Worm (Caenorhabditis elegans) whole organism, young adult: ENCODE data around the gene pqn-76.

Source experiments
- B0019.2 ChIP-seq: fragments of 200-800 bp; sonication (Bioruptor generic); conservative IDR thresholded peaks from 2 replicates; pipeline ENCODE4 v1.3.6; 2022; ENCODE audit warnings: missing genetic modification reagents, missing genetic modification characterization, missing compliant biosample characterization
- D2030.7 ChIP-seq: fragments of 200-800 bp; sonication (Bioruptor generic); IDR thresholded peaks from 2 replicates; pipeline ENCODE4 v1.3.6; 2022; ENCODE audit warnings: missing genetic modification reagents, missing genetic modification characterization, missing compliant biosample characterization
- F10E7.11 ChIP-seq: sonication (generic microtip); optimal IDR thresholded peaks from 2 replicates; lab custom pipeline; 2017; ENCODE audit warnings: mild to moderate bottlenecking, missing genetic modification characterization, moderate library complexity, missing compliant biosample characterization
- F23B12.7 ChIP-seq: sonication (generic microtip); optimal IDR thresholded peaks from 2 replicates; lab custom pipeline; 2017; ENCODE audit warnings: missing genetic modification characterization, mild to moderate bottlenecking, missing compliant biosample characterization, antibody characterized with exemption, moderate library complexity; ENCODE audit not compliant: insufficient read depth
- F33H1.4 ChIP-seq: fragments of 200-800 bp; sonication (Bioruptor generic); IDR thresholded peaks from 2 replicates; pipeline ENCODE4 v1.3.6; 2022; ENCODE audit warnings: missing genetic modification reagents, missing genetic modification characterization, missing compliant biosample characterization
- F49E8.2 ChIP-seq: sonication (generic microtip); optimal IDR thresholded peaks from 3 replicates; lab custom pipeline; 2017; ENCODE audit warnings: missing genetic modification characterization, mild to moderate bottlenecking, missing compliant biosample characterization, antibody characterized with exemption, moderate library complexity; ENCODE audit not compliant: insufficient read depth
- F52B5.7 ChIP-seq: sonication (generic microtip); optimal IDR thresholded peaks from 2 replicates; lab custom pipeline; 2016; ENCODE audit warnings: mild to moderate bottlenecking, missing genetic modification characterization, missing compliant biosample characterization
- F57A8.1 ChIP-seq: fragments of 200-800 bp; sonication (Bioruptor generic); optimal IDR thresholded peaks from 2 replicates; lab custom pipeline; 2018; ENCODE audit warnings: mild to moderate bottlenecking, missing genetic modification characterization, moderate library complexity, missing compliant biosample characterization
- T07F8.4 ChIP-seq: sonication (generic microtip); optimal IDR thresholded peaks from 2 replicates; lab custom pipeline; 2016; ENCODE audit warnings: mild to moderate bottlenecking, missing genetic modification characterization, moderate library complexity, missing compliant biosample characterization
- Y56A3A.18 ChIP-seq: fragments of 200-800 bp; sonication (Bioruptor generic); IDR thresholded peaks from 2 replicates; pipeline ENCODE4 v1.3.6; 2022; ENCODE audit warnings: missing genetic modification reagents, missing genetic modification characterization, missing compliant biosample characterization
- Y79H2A.3 ChIP-seq: fragments of 200-800 bp; sonication (Bioruptor generic); conservative IDR thresholded peaks from 2 replicates; pipeline ENCODE4 v1.3.6; 2022; ENCODE audit warnings: missing genetic modification reagents, missing genetic modification characterization, missing compliant biosample characterization
- Y95B8A.8 ChIP-seq: fragments of 200-800 bp; sonication (Bioruptor generic); IDR thresholded peaks from 2 replicates; pipeline ENCODE4 v1.3.6; 2022; ENCODE audit warnings: missing genetic modification reagents, missing genetic modification characterization, missing compliant biosample characterization
- ama-1 ChIP-seq, 3 experiments: fragments of 150-350 bp in 1 of 3; sonication (generic microtip) in 2 of 3; optimal IDR thresholded peaks; 2 replicates each; lab custom pipeline; 2014 to 2018; ENCODE audit warnings: missing biosample characterization in 2 of 3, missing genetic modification characterization in 2 of 3, missing genetic modification reagents in 2 of 3
- athp-1 ChIP-seq: sonication (generic microtip); optimal IDR thresholded peaks from 2 replicates; lab custom pipeline; 2017; ENCODE audit warnings: mild to moderate bottlenecking, missing genetic modification characterization, missing compliant biosample characterization
- attf-6 ChIP-seq: fragments of 200-800 bp; sonication (Bioruptor generic); IDR thresholded peaks from 2 replicates; pipeline ENCODE4 v1.3.6; 2022; ENCODE audit warnings: missing genetic modification reagents, missing genetic modification characterization, missing compliant biosample characterization
- cebp-2 ChIP-seq: fragments of 200-800 bp; sonication (Bioruptor generic); IDR thresholded peaks from 2 replicates; pipeline ENCODE4 v1.3.6; 2022; ENCODE audit warnings: missing genetic modification characterization, missing compliant biosample characterization
- ceh-100 ChIP-seq: fragments of 200-800 bp; sonication (Bioruptor generic); IDR thresholded peaks from 2 replicates; pipeline ENCODE4 v1.3.6; 2022; ENCODE audit warnings: missing genetic modification reagents, missing genetic modification characterization, missing compliant biosample characterization
- ceh-27 ChIP-seq: fragments of 200-800 bp; sonication (Bioruptor generic); optimal IDR thresholded peaks from 2 replicates; lab custom pipeline; 2018; ENCODE audit warnings: mild to moderate bottlenecking, missing genetic modification characterization, moderate library complexity, missing compliant biosample characterization
- ceh-58 ChIP-seq: fragments of 200-800 bp; sonication (Bioruptor generic); IDR thresholded peaks from 2 replicates; pipeline ENCODE4 v1.3.6; 2022; ENCODE audit warnings: missing genetic modification characterization, missing compliant biosample characterization
- dox-1 ChIP-seq: fragments of 200-800 bp; sonication (Bioruptor generic); IDR thresholded peaks from 2 replicates; pipeline ENCODE4 v1.3.6; 2022; ENCODE audit warnings: missing genetic modification reagents, missing genetic modification characterization, missing compliant biosample characterization
- efl-1 ChIP-seq: fragments of 150-350 bp; optimal IDR thresholded peaks from 2 replicates; lab custom pipeline; 2014; ENCODE audit warnings: missing biosample characterization, missing genetic modification reagents, missing genetic modification characterization
- egl-18 ChIP-seq: fragments of 200-800 bp; sonication (Bioruptor generic); IDR thresholded peaks from 2 replicates; pipeline ENCODE4 v1.3.6; 2022; ENCODE audit warnings: missing genetic modification reagents, missing genetic modification characterization, missing compliant biosample characterization
- egrh-3 ChIP-seq: fragments of 200-800 bp; sonication (Bioruptor generic); IDR thresholded peaks from 2 replicates; pipeline ENCODE4 v1.3.6; 2022; ENCODE audit warnings: missing genetic modification reagents, missing genetic modification characterization, missing compliant biosample characterization
- ekl-4 ChIP-seq: fragments of 200-800 bp; sonication (Bioruptor generic); IDR thresholded peaks from 2 replicates; pipeline ENCODE4 v1.3.6; 2022; ENCODE audit warnings: missing genetic modification reagents, missing genetic modification characterization, missing compliant biosample characterization
- ets-4 ChIP-seq: fragments of 200-800 bp; sonication (Bioruptor generic); optimal IDR thresholded peaks from 2 replicates; lab custom pipeline; 2018; ENCODE audit warnings: mild to moderate bottlenecking, missing genetic modification characterization, missing compliant biosample characterization
- fkh-3 ChIP-seq: sonication (generic microtip); optimal IDR thresholded peaks from 2 replicates; lab custom pipeline; 2016; ENCODE audit warnings: mild to moderate bottlenecking, missing genetic modification characterization, missing compliant biosample characterization
- hmg-1.2 ChIP-seq: fragments of 200-800 bp; sonication (Bioruptor generic); IDR thresholded peaks from 2 replicates; pipeline ENCODE4 v1.3.6; 2022; ENCODE audit warnings: missing genetic modification reagents, missing genetic modification characterization, missing compliant biosample characterization
- hmg-20 ChIP-seq: fragments of 200-800 bp; sonication (Bioruptor generic); IDR thresholded peaks from 2 replicates; pipeline ENCODE4 v1.3.6; 2022; ENCODE audit warnings: missing genetic modification reagents, missing genetic modification characterization, missing compliant biosample characterization
- lag-1 ChIP-seq: fragments of 200-800 bp; sonication (Bioruptor generic); IDR thresholded peaks from 2 replicates; pipeline ENCODE4 v1.3.6; 2022; ENCODE audit warnings: missing genetic modification reagents, missing genetic modification characterization, missing compliant biosample characterization
- lin-35 ChIP-seq, 3 experiments: fragments of 150-350 bp in 2 of 3; sonication (generic microtip) in 1 of 3; optimal IDR thresholded peaks; 2 replicates each; lab custom pipeline; 2014 to 2018; ENCODE audit warnings: missing biosample characterization in 3 of 3, missing genetic modification characterization in 3 of 3, missing genetic modification reagents in 3 of 3
- lin-54 ChIP-seq: fragments of 200-800 bp; sonication (Bioruptor generic); optimal IDR thresholded peaks from 2 replicates; lab custom pipeline; 2018; ENCODE audit warnings: mild to moderate bottlenecking, missing genetic modification characterization, missing compliant biosample characterization
- madf-10 ChIP-seq: sonication (generic microtip); optimal IDR thresholded peaks from 2 replicates; lab custom pipeline; 2016; ENCODE audit warnings: mild to moderate bottlenecking, missing genetic modification characterization, missing compliant biosample characterization
- mxl-1 ChIP-seq: sonication (generic microtip); optimal IDR thresholded peaks from 2 replicates; lab custom pipeline; 2016; ENCODE audit warnings: missing genetic modification characterization, missing compliant biosample characterization
- nfyb-1 ChIP-seq: fragments of 200-800 bp; sonication (Bioruptor generic); IDR thresholded peaks from 2 replicates; pipeline ENCODE4 v1.3.6; 2022; ENCODE audit warnings: missing genetic modification reagents, missing genetic modification characterization, missing compliant biosample characterization
- nhr-27 ChIP-seq: fragments of 200-800 bp; sonication (Bioruptor generic); optimal IDR thresholded peaks from 2 replicates; lab custom pipeline; 2018; ENCODE audit warnings: mild to moderate bottlenecking, missing genetic modification characterization, moderate library complexity, missing compliant biosample characterization
- pha-4 ChIP-seq: fragments of 150-350 bp; sonication (generic microtip); optimal IDR thresholded peaks from 2 replicates; lab custom pipeline; 2014; ENCODE audit warnings: missing biosample characterization, missing genetic modification reagents, missing genetic modification characterization
- snpc-3.4 ChIP-seq: sonication (generic microtip); optimal IDR thresholded peaks from 2 replicates; lab custom pipeline; 2017; ENCODE audit warnings: missing genetic modification characterization, mild to moderate bottlenecking, missing compliant biosample characterization, antibody characterized with exemption, moderate library complexity, missing genotype, missing genetic modification reagents
- somi-1 ChIP-seq: fragments of 200-800 bp; sonication (Bioruptor generic); optimal IDR thresholded peaks from 2 replicates; lab custom pipeline; 2018; ENCODE audit warnings: mild to moderate bottlenecking, missing genetic modification characterization, missing compliant biosample characterization
- sptf-2 ChIP-seq: fragments of 200-800 bp; sonication (Bioruptor generic); optimal IDR thresholded peaks from 2 replicates; lab custom pipeline; 2018; ENCODE audit warnings: mild to moderate bottlenecking, missing genetic modification characterization, missing compliant biosample characterization
- tbp1 ChIP-seq: fragments of 200-800 bp; sonication (Bioruptor generic); optimal IDR thresholded peaks from 2 replicates; lab custom pipeline; 2018; ENCODE audit warnings: mild to moderate bottlenecking, missing genetic modification characterization, missing compliant biosample characterization
- xnd-1 ChIP-seq: sonication (generic microtip); optimal IDR thresholded peaks from 2 replicates; lab custom pipeline; 2016; ENCODE audit warnings: missing genotype, missing genetic modification reagents, missing genetic modification characterization, missing compliant biosample characterization
- ztf-18 ChIP-seq: sonication (generic microtip); optimal IDR thresholded peaks from 2 replicates; lab custom pipeline; 2016; ENCODE audit warnings: missing genotype, mild to moderate bottlenecking, missing genetic modification characterization, missing compliant biosample characterization
- ztf-22 ChIP-seq: fragments of 200-800 bp; sonication (Bioruptor generic); optimal IDR thresholded peaks from 2 replicates; lab custom pipeline; 2018; ENCODE audit warnings: mild to moderate bottlenecking, missing genetic modification characterization, moderate library complexity, missing compliant biosample characterization
- ztf-25 ChIP-seq: fragments of 200-800 bp; sonication (Bioruptor generic); IDR thresholded peaks from 2 replicates; pipeline ENCODE4 v1.3.6; 2022; ENCODE audit warnings: missing genetic modification reagents, missing genetic modification characterization, missing compliant biosample characterization
- ztf-28 ChIP-seq: fragments of 200-800 bp; sonication (Bioruptor generic); IDR thresholded peaks from 2 replicates; pipeline ENCODE4 v1.3.6; 2022; ENCODE audit warnings: missing genetic modification reagents, missing genetic modification characterization, missing compliant biosample characterization

The pqn-76 gene

DNA sequence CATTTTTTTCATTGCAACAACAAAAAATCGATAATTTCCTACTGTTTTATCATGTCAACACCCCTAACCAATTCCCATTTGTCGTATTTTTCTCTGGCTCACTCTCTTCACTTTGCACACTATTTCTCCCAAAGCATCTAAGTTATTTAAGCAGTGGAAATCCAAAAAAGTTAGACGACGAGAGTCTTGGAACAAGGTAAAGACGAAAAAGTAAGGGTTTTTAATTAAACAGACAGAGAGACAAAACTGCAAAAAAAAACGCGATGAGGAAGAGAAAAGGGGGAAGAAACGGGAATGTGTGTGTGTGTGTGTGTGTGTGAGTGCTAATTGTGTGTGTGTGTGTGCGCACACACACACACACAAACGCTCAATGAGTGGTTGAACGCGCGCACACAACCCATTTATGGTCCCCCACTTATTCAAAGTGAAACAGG lies 17.6 kb upstream of the pqn-76 start (continued):
- TF ChIP-seq athp-1 (tag; lab: Kevin White, UChicago), result no peak

DNA sequence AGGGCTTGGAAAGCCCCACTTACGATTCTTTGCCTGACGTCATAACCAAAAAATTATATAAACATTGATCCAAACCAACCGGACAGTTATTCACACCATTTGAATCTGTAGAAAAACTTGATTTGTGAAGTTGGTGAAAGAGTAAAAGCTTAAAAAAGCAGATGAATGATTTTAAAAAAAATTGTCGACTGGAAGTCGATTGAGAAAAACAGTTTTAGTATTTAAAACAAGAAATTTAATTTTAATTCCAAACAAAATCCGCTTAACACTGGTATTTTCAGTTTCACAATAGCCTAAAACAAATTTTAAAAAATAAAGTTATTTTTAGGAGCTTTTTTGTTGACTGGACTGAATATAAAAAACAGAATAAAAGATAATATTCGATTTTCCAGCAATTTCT lies 14.6 kb upstream of the pqn-76 start, which contains the start of gene Y105C5A.1:
Y105C5A.1 (minus strand) TSS at position 101 of the 400 bp plus-strand sequence.
- TF ChIP-seq somi-1 (GFP tag; lab: Kevin White, UChicago) (no peak), ceh-27 (GFP tag; lab: Kevin White, UChicago) (no peak), ztf-18 (tag; lab: Kevin White, UChicago) (no peak), attf-6 (0 out of 2 replicates have a peak, but pooled peaks have one; percentile 7), snpc-3.4 (no peak), nfyb-1 (no peak), lin-35 (GFP tag; optimal IDR thresholded peaks at IDR 0.05; lab: Kevin White, UChicago) (no peak), ama-1 (optimal IDR thresholded peaks at IDR 0.05; lab: Kevin White, UChicago) (no peak), ama-1 (GFP tag; optimal IDR thresholded peaks at IDR 0.05; lab: Kevin White, UChicago) (no peak)

DNA sequence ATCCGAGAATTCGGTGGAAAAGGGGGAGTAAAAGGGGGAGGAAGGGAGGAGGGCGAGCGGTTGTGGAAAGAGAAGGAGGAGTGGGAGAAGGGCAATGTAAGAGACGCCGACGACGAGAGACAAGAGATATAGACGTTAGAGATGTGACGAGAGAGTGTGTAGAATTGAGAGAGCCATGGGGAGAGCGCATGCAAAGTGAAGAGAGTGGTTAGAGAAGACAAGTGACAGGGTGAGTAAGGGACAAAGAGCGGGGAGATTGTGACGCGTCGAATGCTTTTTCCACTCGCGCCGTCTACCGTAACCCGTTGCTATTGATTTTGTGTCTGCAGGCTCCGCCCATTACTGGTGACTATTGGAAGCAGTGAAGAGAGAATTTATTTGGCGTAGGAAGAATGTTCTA lies 8.1 kb upstream of the pqn-76 start:
- TF ChIP-seq egrh-3 (GFP tag; lab: Robert Waterston, UW), result peak; percentile 67
- peak; percentile 33 for TF ChIP-seq madf-10 (tag; lab: Kevin White, UChicago)
- TF ChIP-seq lin-35 (GFP tag; optimal IDR thresholded peaks at IDR 0.05; lab: Kevin White, UChicago), result peak in 1 of 3 experiments; percentile 11
- TF ChIP-seq pha-4 (tag; lab: Kevin White, UChicago), result peak; percentile 39
- no peak for TF ChIP-seq ztf-25
- no peak for TF ChIP-seq mxl-1 (tag; lab: Kevin White, UChicago)
- no peak for TF ChIP-seq ztf-22
- TF ChIP-seq ceh-100, result no peak
- 0 out of 2 replicates have a peak, but pooled peaks have one; percentile 43 for TF ChIP-seq hmg-20 (GFP tag; lab: Robert Waterston, UW)
- TF ChIP-seq Y79H2A.3 (GFP tag; lab: Robert Waterston, UW), result no peak
- TF ChIP-seq ekl-4 (GFP tag; lab: Robert Waterston, UW), result no peak
- TF ChIP-seq xnd-1 (tag; lab: Kevin White, UChicago), result no peak
- TF ChIP-seq tbp1 (GFP tag; lab: Kevin White, UChicago), result peak; percentile 37
- TF ChIP-seq F49E8.2 (tag; lab: Kevin White, UChicago), result no peak
- TF ChIP-seq F23B12.7, result no peak
- no peak for TF ChIP-seq Y56A3A.18
- no peak for TF ChIP-seq ceh-58 (GFP tag; lab: Robert Waterston, UW)
- no peak for TF ChIP-seq fkh-3
- TF ChIP-seq Y95B8A.8 (GFP tag; lab: Robert Waterston, UW), result no peak
- no peak for TF ChIP-seq ets-4 (GFP tag; lab: Kevin White, UChicago)
- no peak for TF ChIP-seq nhr-27
- TF ChIP-seq lin-54 (GFP tag; lab: Kevin White, UChicago), result peak; percentile 40
- no peak for TF ChIP-seq ztf-28 (GFP tag; lab: Robert Waterston, UW)
- no peak for TF ChIP-seq D2030.7 (GFP tag; lab: Robert Waterston, UW)
- no peak for TF ChIP-seq cebp-2 (GFP tag; lab: Robert Waterston, UW)
- TF ChIP-seq B0019.2 (GFP tag; lab: Robert Waterston, UW), result no peak
- TF ChIP-seq F33H1.4 (GFP tag; lab: Robert Waterston, UW), result no peak
- no peak for TF ChIP-seq T07F8.4
- TF ChIP-seq dox-1 (GFP tag; lab: Robert Waterston, UW), result no peak
- TF ChIP-seq nfyb-1, result peak; percentile 98
- TF ChIP-seq efl-1 (GFP tag; lab: Kevin White, UChicago), result no peak
- no peak for TF ChIP-seq F52B5.7
- peak; percentile 18 for TF ChIP-seq F10E7.11 (tag; lab: Kevin White, UChicago)
- no peak for TF ChIP-seq egl-18
- TF ChIP-seq F57A8.1 (GFP tag; lab: Kevin White, UChicago), result no peak
- no peak for TF ChIP-seq sptf-2
- TF ChIP-seq lag-1 (GFP tag; lab: Robert Waterston, UW), result no peak
- TF ChIP-seq hmg-1.2 (GFP tag; lab: Robert Waterston, UW), result peak; percentile 100
